Worm (Caenorhabditis elegans) whole organism, early embryonic: Measurements from ENCODE around the gene rpl-38.

Experiments used
- ama-1 ChIP-seq: fragments of 150-350 bp; optimal IDR thresholded peaks from 2 replicates; lab custom pipeline; 2014
- hnd-1 ChIP-seq: sonication (generic microtip); optimal IDR thresholded peaks from 2 replicates; lab custom pipeline; 2016; ENCODE audit warnings: missing genetic modification characterization, missing compliant biosample characterization
- pes-1 ChIP-seq: fragments of 200-800 bp; sonication (Bioruptor generic); IDR thresholded peaks from 2 replicates; pipeline ENCODE4 v1.3.6; 2022; ENCODE audit warnings: missing genetic modification reagents, missing genetic modification characterization, missing compliant biosample characterization

- TF ChIP-seq hnd-1 (tag; lab: Kevin White, UChicago) (no peak), ama-1 (no peak), pes-1 (no peak)
Observed at ce11 chrV:15559729-15560128, 47.8 kb downstream of the rpl-38 start.
